Worm (Caenorhabditis elegans) whole organism, L3 larva: ENCODE measurements around the gene C53A5.13.

Source experiments
- R02D3.7 ChIP-seq: fragments of 150-350 bp; optimal IDR thresholded peaks from 2 replicates; lab custom pipeline; 2014; ENCODE audit warnings: missing biosample characterization, missing genetic modification characterization
- ZK546.5 ChIP-seq: sonication (generic microtip); optimal IDR thresholded peaks from 2 replicates; lab custom pipeline; 2017; ENCODE audit warnings: missing biosample characterization, missing genetic modification characterization
- aly-2 ChIP-seq: fragments of 150-350 bp; optimal IDR thresholded peaks from 2 replicates; lab custom pipeline; 2014; ENCODE audit warnings: missing biosample characterization, missing genetic modification characterization
- ama-1 ChIP-seq: fragments of 150-350 bp; optimal IDR thresholded peaks from 2 replicates; lab custom pipeline; 2018
- ceh-16 ChIP-seq: sonication (generic microtip); optimal IDR thresholded peaks from 2 replicates; lab custom pipeline; 2017; ENCODE audit warnings: missing biosample characterization, missing genetic modification characterization
- ceh-82 ChIP-seq: fragments of 150-350 bp; optimal IDR thresholded peaks from 2 replicates; lab custom pipeline; 2014; ENCODE audit warnings: missing biosample characterization, missing genetic modification characterization
- ceh-9 ChIP-seq: sonication (generic microtip); optimal IDR thresholded peaks from 2 replicates; lab custom pipeline; 2018; ENCODE audit warnings: missing biosample characterization, missing genetic modification characterization
- egl-27 ChIP-seq: sonication (generic microtip); optimal IDR thresholded peaks from 4 replicates; lab custom pipeline; 2017; ENCODE audit warnings: missing biosample characterization, missing genetic modification reagents, missing genetic modification characterization
- egl-5 ChIP-seq: fragments of 150-350 bp; optimal IDR thresholded peaks from 2 replicates; lab custom pipeline; 2017; ENCODE audit warnings: missing biosample characterization, missing genetic modification reagents, missing genetic modification characterization, inconsistent platforms
- elt-2 ChIP-seq: sonication (generic microtip); optimal IDR thresholded peaks from 2 replicates; lab custom pipeline; 2016; ENCODE audit warnings: missing genetic modification reagents, mild to moderate bottlenecking, missing genetic modification characterization, missing compliant biosample characterization
- elt-3 ChIP-seq, 3 experiments: fragments of 150-350 bp in 1 of 3; sonication (generic microtip) in 2 of 3; optimal IDR thresholded peaks; 2 replicates in 2 of 3; 4 replicates in 1 of 3; lab custom pipeline; 2014 to 2017; ENCODE audit warnings: missing biosample characterization in 3 of 3, missing genetic modification characterization in 3 of 3
- eor-1 ChIP-seq, 2 experiments: fragments of 150-350 bp; optimal IDR thresholded peaks; 2 replicates each; lab custom pipeline; 2014 to 2018; ENCODE audit warnings: missing biosample characterization in 2 of 2, missing genetic modification characterization in 2 of 2
- fkh-10 ChIP-seq: sonication (generic microtip); optimal IDR thresholded peaks from 2 replicates; lab custom pipeline; 2017; ENCODE audit warnings: missing biosample characterization, missing genetic modification reagents, missing genetic modification characterization
- fkh-2 ChIP-seq: fragments of 150-350 bp; optimal IDR thresholded peaks from 2 replicates; lab custom pipeline; 2014; ENCODE audit warnings: missing biosample characterization, missing genetic modification reagents, missing genetic modification characterization
- jun-1 ChIP-seq: fragments of 150-350 bp; optimal IDR thresholded peaks from 2 replicates; lab custom pipeline; 2014; ENCODE audit warnings: missing biosample characterization, missing genetic modification reagents, missing genetic modification characterization
- lin-15B ChIP-seq: fragments of 150-350 bp; optimal IDR thresholded peaks from 2 replicates; lab custom pipeline; 2014; ENCODE audit warnings: missing biosample characterization, missing genetic modification characterization
- mdl-1 ChIP-seq: fragments of 150-350 bp; optimal IDR thresholded peaks from 2 replicates; lab custom pipeline; 2014; ENCODE audit warnings: missing biosample characterization, missing genetic modification characterization
- nfya-1 ChIP-seq: sonication (generic microtip); optimal IDR thresholded peaks from 2 replicates; lab custom pipeline; 2017; ENCODE audit warnings: missing genetic modification characterization, mild to moderate bottlenecking, missing compliant biosample characterization, antibody characterized with exemption, moderate library complexity; ENCODE audit not compliant: insufficient read depth
- nhr-12 ChIP-seq: fragments of 150-350 bp; optimal IDR thresholded peaks from 2 replicates; lab custom pipeline; 2014; ENCODE audit warnings: missing biosample characterization, missing genetic modification characterization
- nhr-23 ChIP-seq: fragments of 150-350 bp; optimal IDR thresholded peaks from 2 replicates; lab custom pipeline; 2014; ENCODE audit warnings: missing biosample characterization, missing genetic modification reagents, missing genetic modification characterization
- nhr-237 ChIP-seq: fragments of 150-350 bp; optimal IDR thresholded peaks from 2 replicates; lab custom pipeline; 2014; ENCODE audit warnings: missing biosample characterization, missing genetic modification characterization
- nhr-25 ChIP-seq: sonication (generic microtip); optimal IDR thresholded peaks from 2 replicates; lab custom pipeline; 2017; ENCODE audit warnings: missing biosample characterization, missing genetic modification characterization
- nhr-67 ChIP-seq: fragments of 150-350 bp; optimal IDR thresholded peaks from 2 replicates; lab custom pipeline; 2014; ENCODE audit warnings: missing biosample characterization, missing genetic modification characterization
- nhr-76 ChIP-seq: fragments of 150-350 bp; sonication (generic microtip); optimal IDR thresholded peaks from 5 replicates; lab custom pipeline; 2014; ENCODE audit warnings: missing biosample characterization, missing genetic modification characterization
- nhr-77 ChIP-seq: fragments of 150-350 bp; optimal IDR thresholded peaks from 2 replicates; lab custom pipeline; 2014; ENCODE audit warnings: missing biosample characterization, missing genetic modification characterization
- pha-4 ChIP-seq: fragments of 150-350 bp; optimal IDR thresholded peaks from 2 replicates; lab custom pipeline; 2014; ENCODE audit warnings: missing biosample characterization, missing genetic modification reagents, missing genetic modification characterization
- skn-1 ChIP-seq: fragments of 150-350 bp; optimal IDR thresholded peaks from 2 replicates; lab custom pipeline; 2014; ENCODE audit warnings: missing biosample characterization, missing genetic modification characterization
- snpc-4 ChIP-seq: fragments of 150-350 bp; optimal IDR thresholded peaks from 2 replicates; lab custom pipeline; 2014; ENCODE audit warnings: missing biosample characterization, missing genetic modification characterization
- zag-1 ChIP-seq: fragments of 150-350 bp; optimal IDR thresholded peaks from 2 replicates; lab custom pipeline; 2014; ENCODE audit warnings: missing biosample characterization, missing genetic modification characterization
- ztf-11 ChIP-seq: fragments of 150-350 bp; optimal IDR thresholded peaks from 2 replicates; lab custom pipeline; 2014; ENCODE audit warnings: missing biosample characterization, missing genetic modification characterization
- ztf-4 ChIP-seq: fragments of 150-350 bp; optimal IDR thresholded peaks from 2 replicates; lab custom pipeline; 2014; ENCODE audit warnings: missing biosample characterization, missing genetic modification characterization

C53A5.13 gene

ce11 chrV:14545816-14546283, 819 bp upstream of the C53A5.13 start, which contains the start of gene rike-1:
Gene rike-1 (minus strand): TSS chrV:14545866.
- TF ChIP-seq aly-2 (tag; lab: Kevin White, UChicago) = no peak
- TF ChIP-seq ama-1 (lab: Kevin White, UChicago) = peak; percentile 11
- no peak for TF ChIP-seq nhr-77 (tag; lab: Kevin White, UChicago)
- no peak for TF ChIP-seq jun-1
- TF ChIP-seq lin-15B = peak; percentile 62
- TF ChIP-seq nfya-1 (tag; lab: Kevin White, UChicago) = peak; percentile 42
- TF ChIP-seq snpc-4 (tag; lab: Kevin White, UChicago) = peak; percentile 47

- no peak for TF ChIP-seq aly-2 (tag; lab: Kevin White, UChicago)
- no peak for TF ChIP-seq nhr-25 (tag; lab: Kevin White, UChicago)
- no peak for TF ChIP-seq nhr-76
- peak; percentile 7 for TF ChIP-seq elt-2 (tag; lab: Kevin White, UChicago)
- TF ChIP-seq ztf-11 (tag; lab: Kevin White, UChicago) = no peak
These were observed 1.8 kb downstream of the C53A5.13 start for ce11 chrV:14548510-14548909.

- TF ChIP-seq nhr-12 = no peak
- no peak for TF ChIP-seq ztf-4 (tag; lab: Kevin White, UChicago)
- no peak for TF ChIP-seq eor-1 (tag; optimal IDR thresholded peaks at IDR 0.05; lab: Kevin White, UChicago)
- no peak for TF ChIP-seq snpc-4 (tag; lab: Kevin White, UChicago)
- TF ChIP-seq, all 47 proteins: peak for 0
These were observed 9.5 kb downstream of the C53A5.13 start, which contains the start of gene srg-47 for ce11 chrV:14556187-14556586. Gene srg-47 (minus strand): TSS chrV:14556287.

- TF ChIP-seq ZK546.5 (tag; lab: Kevin White, UChicago) (no peak), R02D3.7 (no peak), ceh-9 (tag; lab: Kevin White, UChicago) (no peak), ceh-82 (tag; lab: Kevin White, UChicago) (no peak), pha-4 (tag; lab: Kevin White, UChicago) (no peak), fkh-10 (GFP tag; lab: Kevin White, UChicago) (no peak), nhr-77 (tag; lab: Kevin White, UChicago) (no peak)
These were observed 12.1 kb downstream of the C53A5.13 start, which contains the start of gene C53A5.9 for ce11 chrV:14558757-14559156. Gene C53A5.9 (minus strand): TSS chrV:14558857.

- TF ChIP-seq ztf-11 (tag; lab: Kevin White, UChicago) = no peak
- no peak for TF ChIP-seq nfya-1 (tag; lab: Kevin White, UChicago)
- TF ChIP-seq elt-3 (tag; optimal IDR thresholded peaks at IDR 0.05; lab: Kevin White, UChicago) = no peak
- no peak for TF ChIP-seq zag-1 (tag; lab: Kevin White, UChicago)
- no peak for TF ChIP-seq ceh-9 (tag; lab: Kevin White, UChicago)
- no peak for TF ChIP-seq egl-27 (tag; lab: Kevin White, UChicago)
- TF ChIP-seq snpc-4 (tag; lab: Kevin White, UChicago) = no peak
- TF ChIP-seq nhr-12 = no peak
- no peak for TF ChIP-seq aly-2 (tag; lab: Kevin White, UChicago)
- no peak for TF ChIP-seq egl-5 (tag; lab: Kevin White, UChicago)
- TF ChIP-seq ceh-16 = no peak
- TF ChIP-seq skn-1 (tag; lab: Kevin White, UChicago) = no peak
- no peak for TF ChIP-seq fkh-2 (tag; lab: Kevin White, UChicago)
- TF ChIP-seq nhr-237 (tag; lab: Kevin White, UChicago) = no peak
- TF ChIP-seq mdl-1 (tag; lab: Kevin White, UChicago) = no peak
- TF ChIP-seq ZK546.5 (tag; lab: Kevin White, UChicago) = no peak
- no peak for TF ChIP-seq nhr-67
These were observed 12.6 kb downstream of the C53A5.13 start, which contains the start of gene srt-32 for ce11 chrV:14559312-14559711. Gene srt-32 (plus strand): TSS chrV:14559612.

- TF ChIP-seq fkh-10 (GFP tag; lab: Kevin White, UChicago) = no peak
- TF ChIP-seq nhr-23 (tag; lab: Kevin White, UChicago) = no peak
- TF ChIP-seq nhr-12 = no peak
These were observed 15.9 kb downstream of the C53A5.13 start, which contains the start of gene C53A5.11 for ce11 chrV:14562589-14562988. Gene C53A5.11 (plus strand): TSS chrV:14562889.
